Fruit fly (Drosophila melanogaster) whole organism, embryonic: ENCODE data around the gene CG8665.

Source experiments
- Ada2b ChIP-seq: fragments of 200-800 bp; sonication (Bioruptor generic); IDR thresholded peaks from 2 replicates; pipeline ENCODE4 v1.3.6; 2022; ENCODE audit warnings: missing biosample characterization, missing genetic modification characterization
- Asciz ChIP-seq: fragments of 200-800 bp; sonication (Bioruptor generic); optimal IDR thresholded peaks from 2 replicates; lab custom pipeline; 2017; ENCODE audit warnings: missing biosample characterization, mild to moderate bottlenecking, missing genetic modification characterization, missing genetic modification reagents
- Awh ChIP-seq: fragments of 200-800 bp; sonication (Bioruptor generic); IDR thresholded peaks from 2 replicates; pipeline ENCODE4, ENCODE4 v1.3.6; 2022; ENCODE audit warnings: missing biosample characterization, missing genetic modification characterization
- CG12236 ChIP-seq: fragments of 200-800 bp; sonication (Bioruptor generic); optimal IDR thresholded peaks from 2 replicates; lab custom pipeline; 2016; ENCODE audit warnings: missing biosample characterization, missing genetic modification characterization
- CG13624 ChIP-seq: fragments of 200-800 bp; sonication (Bioruptor generic); optimal IDR thresholded peaks from 2 replicates; lab custom pipeline; 2016; ENCODE audit warnings: missing biosample characterization, missing genetic modification characterization
- CG14965 ChIP-seq: fragments of 200-800 bp; sonication (Bioruptor generic); optimal IDR thresholded peaks from 2 replicates; lab custom pipeline; 2016; ENCODE audit warnings: missing biosample characterization, missing genetic modification characterization, borderline replicate concordance
- CG15011 ChIP-seq: fragments of 200-800 bp; sonication (Bioruptor generic); optimal IDR thresholded peaks from 3 replicates; lab custom pipeline; 2018; ENCODE audit warnings: missing biosample characterization, mild to moderate bottlenecking, missing genetic modification characterization
- CG15269 ChIP-seq: fragments of 200-800 bp; sonication (Bioruptor generic); optimal IDR thresholded peaks from 2 replicates; lab custom pipeline; 2018; ENCODE audit warnings: missing biosample characterization, mild to moderate bottlenecking, missing genetic modification characterization, moderate library complexity
- CG1529 ChIP-seq: fragments of 200-800 bp; sonication (Bioruptor generic); optimal IDR thresholded peaks from 3 replicates; lab custom pipeline; 2018; ENCODE audit warnings: missing biosample characterization, missing genetic modification characterization
- CG15514 ChIP-seq: fragments of 200-800 bp; sonication (Bioruptor generic); optimal IDR thresholded peaks from 3 replicates; lab custom pipeline; 2017; ENCODE audit warnings: missing biosample characterization, missing genetic modification characterization, mild to moderate bottlenecking, moderate library complexity, missing genetic modification reagents
- CG1832 ChIP-seq: fragments of 200-800 bp; sonication (Bioruptor generic); optimal IDR thresholded peaks from 2 replicates; lab custom pipeline; 2017; ENCODE audit warnings: missing biosample characterization, mild to moderate bottlenecking, missing genetic modification characterization, inconsistent platforms
- CG2678 ChIP-seq: fragments of 200-800 bp; sonication (Bioruptor generic); optimal IDR thresholded peaks from 3 replicates; lab custom pipeline; 2019; ENCODE audit warnings: missing biosample characterization, mild to moderate bottlenecking, missing genetic modification characterization, moderate library complexity
- CG30403 ChIP-seq: fragments of 200-800 bp; sonication (Bioruptor generic); optimal IDR thresholded peaks from 3 replicates; lab custom pipeline; 2016; ENCODE audit warnings: missing biosample characterization, missing genetic modification characterization
- CG32767 ChIP-seq: fragments of 200-800 bp; sonication (Bioruptor generic); IDR thresholded peaks from 2 replicates; pipeline ENCODE4 v1.3.6; 2022; ENCODE audit warnings: missing biosample characterization, missing genetic modification characterization
- CG32772 ChIP-seq: fragments of 200-800 bp; sonication (Bioruptor generic); IDR thresholded peaks from 2 replicates; pipeline ENCODE4 v1.3.6; 2022; ENCODE audit warnings: missing biosample characterization, missing genetic modification characterization
- CG34224 ChIP-seq: fragments of 200-800 bp; sonication (Bioruptor generic); IDR thresholded peaks from 3 replicates; pipeline ENCODE4 v1.3.6; 2022; ENCODE audit warnings: missing biosample characterization, missing genetic modification characterization; ENCODE audit not compliant: partially characterized antibody
- CG4617 ChIP-seq: fragments of 200-800 bp; sonication (Bioruptor generic); optimal IDR thresholded peaks from 3 replicates; lab custom pipeline; 2016; ENCODE audit warnings: missing biosample characterization, missing genetic modification characterization, borderline replicate concordance
- CG4820 ChIP-seq: fragments of 200-800 bp; sonication (Bioruptor generic); optimal IDR thresholded peaks from 3 replicates; lab custom pipeline; 2016; ENCODE audit warnings: missing biosample characterization, missing genetic modification characterization
- CG5245 ChIP-seq: fragments of 200-800 bp; sonication (Bioruptor generic); optimal IDR thresholded peaks from 3 replicates; lab custom pipeline; 2016; ENCODE audit warnings: missing biosample characterization, missing genetic modification characterization
- CG6272 ChIP-seq: fragments of 200-800 bp; sonication (Bioruptor generic); IDR thresholded peaks from 2 replicates; pipeline ENCODE4 v1.3.6; 2022; ENCODE audit warnings: missing biosample characterization, missing genetic modification characterization
- CG7357 ChIP-seq: fragments of 200-800 bp; sonication (Bioruptor generic); IDR thresholded peaks from 3 replicates; pipeline ENCODE4 v1.3.6; 2022; ENCODE audit warnings: missing biosample characterization, missing genetic modification characterization
- CG7556 ChIP-seq: fragments of 200-800 bp; sonication (Bioruptor generic); optimal IDR thresholded peaks from 2 replicates; lab custom pipeline; 2017; ENCODE audit warnings: missing biosample characterization, mild to moderate bottlenecking, missing genetic modification characterization
- CG7987 ChIP-seq: fragments of 200-800 bp; sonication (Bioruptor generic); optimal IDR thresholded peaks from 2 replicates; lab custom pipeline; 2018; ENCODE audit warnings: missing biosample characterization, mild to moderate bottlenecking, missing genetic modification characterization, moderate library complexity
- CG9437 ChIP-seq: fragments of 200-800 bp; sonication (Bioruptor generic); optimal IDR thresholded peaks from 2 replicates; lab custom pipeline; 2018; ENCODE audit warnings: missing biosample characterization, mild to moderate bottlenecking, missing genetic modification characterization
- Dbx ChIP-seq: fragments of 200-800 bp; sonication (Bioruptor generic); IDR thresholded peaks from 3 replicates; pipeline ENCODE4 v1.3.6; 2022; ENCODE audit warnings: missing biosample characterization, missing genetic modification characterization
- Eip74EF ChIP-seq, 2 experiments: fragments of 200-800 bp in 1 of 2; fragments of >200 bp in 1 of 2; sonication (Bioruptor generic) in 1 of 2; optimal IDR thresholded peaks; 2 replicates each; lab custom pipeline; 2017 to 2019; ENCODE audit warnings: missing biosample characterization in 2 of 2, missing genetic modification characterization in 2 of 2, mild to moderate bottlenecking in 1 of 2, moderate library complexity in 1 of 2
- Lim3 ChIP-seq: fragments of 200-800 bp; sonication (Bioruptor generic); IDR thresholded peaks from 2 replicates; pipeline ENCODE4 v1.3.6; 2022; ENCODE audit warnings: missing biosample characterization, missing genetic modification characterization
- MBD-R2 ChIP-seq: fragments of 200-800 bp; sonication (Bioruptor generic); IDR thresholded peaks from 2 replicates; pipeline ENCODE4 v1.3.6; 2022; ENCODE audit warnings: missing biosample characterization, missing genetic modification characterization
- Max ChIP-seq: fragments of 200-800 bp; sonication (Bioruptor generic); optimal IDR thresholded peaks from 2 replicates; lab custom pipeline; 2016; ENCODE audit warnings: missing biosample characterization, mild to moderate bottlenecking, missing genetic modification characterization
- NK7.1 ChIP-seq: fragments of 200-800 bp; sonication (Bioruptor generic); optimal IDR thresholded peaks from 3 replicates; lab custom pipeline; 2016; ENCODE audit warnings: missing biosample characterization, missing genetic modification characterization
- Scr ChIP-seq: fragments of 200-800 bp; sonication (Bioruptor generic); IDR thresholded peaks from 2 replicates; pipeline ENCODE4 v1.3.6; 2022; ENCODE audit warnings: missing biosample characterization, missing genetic modification characterization; ENCODE audit not compliant: partially characterized antibody
- abd-A ChIP-seq: fragments of 200-800 bp; sonication (Bioruptor generic); optimal IDR thresholded peaks from 3 replicates; lab custom pipeline; 2019; ENCODE audit warnings: missing biosample characterization, mild to moderate bottlenecking, missing genetic modification characterization, moderate library complexity
- aop ChIP-seq: fragments of 200-800 bp; sonication (Bioruptor generic); IDR thresholded peaks from 2 replicates; pipeline ENCODE4 v1.3.6; 2022; ENCODE audit warnings: missing biosample characterization, missing genetic modification characterization
- ase ChIP-seq: fragments of 200-800 bp; sonication (Bioruptor generic); IDR thresholded peaks from 3 replicates; pipeline ENCODE4 v1.3.6; 2022; ENCODE audit warnings: missing biosample characterization, missing genetic modification characterization
- bab2 ChIP-seq: fragments of 200-800 bp; sonication (Bioruptor generic); optimal IDR thresholded peaks from 2 replicates; lab custom pipeline; 2016; ENCODE audit warnings: missing biosample characterization, missing genetic modification characterization
- dmrt99B ChIP-seq: fragments of 200-800 bp; sonication (Bioruptor generic); optimal IDR thresholded peaks from 2 replicates; lab custom pipeline; 2018; ENCODE audit warnings: missing biosample characterization, mild to moderate bottlenecking, missing genetic modification characterization, moderate library complexity
- fru ChIP-seq: fragments of >200 bp; optimal IDR thresholded peaks from 2 replicates; lab custom pipeline; 2017
- gem ChIP-seq: fragments of 200-800 bp; sonication (Bioruptor generic); optimal IDR thresholded peaks from 2 replicates; lab custom pipeline; 2019; ENCODE audit warnings: missing biosample characterization, mild to moderate bottlenecking, missing genetic modification characterization, moderate library complexity
- lmd ChIP-seq: fragments of 200-800 bp; sonication (Bioruptor generic); IDR thresholded peaks from 2 replicates; pipeline ENCODE4 v1.3.6; 2022; ENCODE audit warnings: missing biosample characterization, missing genetic modification characterization
- mld ChIP-seq: fragments of 200-800 bp; sonication (Bioruptor generic); IDR thresholded peaks from 3 replicates; pipeline ENCODE4 v1.3.6; 2022; ENCODE audit warnings: missing biosample characterization, missing genetic modification characterization; ENCODE audit not compliant: partially characterized antibody
- phol ChIP-seq: fragments of 200-800 bp; sonication (Bioruptor generic); optimal IDR thresholded peaks from 3 replicates; lab custom pipeline; 2018; ENCODE audit warnings: missing biosample characterization, mild to moderate bottlenecking, missing genetic modification characterization, moderate library complexity
- pnt ChIP-seq: fragments of 200-800 bp; sonication (Bioruptor generic); optimal IDR thresholded peaks from 3 replicates; lab custom pipeline; 2016; ENCODE audit warnings: missing biosample characterization, missing genetic modification characterization
- prd ChIP-seq, 3 experiments: fragments of >200 bp in 2 of 3; fragments of 200-800 bp in 1 of 3; sonication (Bioruptor generic) in 1 of 3; optimal IDR thresholded peaks in 2 of 3; IDR thresholded peaks in 1 of 3; 2 replicates in 2 of 3; 3 replicates in 1 of 3; pipeline versions ENCODE4 v1.3.6 to Lab custom; 2017 to 2022; ENCODE audit warnings: missing biosample characterization in 1 of 3, missing genetic modification characterization in 1 of 3
- pros ChIP-seq: fragments of 200-800 bp; sonication (Bioruptor generic); optimal IDR thresholded peaks from 3 replicates; lab custom pipeline; 2019; ENCODE audit warnings: missing biosample characterization, mild to moderate bottlenecking, missing genetic modification characterization, moderate library complexity
- pzg ChIP-seq: fragments of 200-800 bp; sonication (Bioruptor generic); optimal IDR thresholded peaks from 3 replicates; lab custom pipeline; 2018; ENCODE audit warnings: missing biosample characterization, mild to moderate bottlenecking, missing genetic modification characterization, moderate library complexity
- sima ChIP-seq: fragments of 200-800 bp; sonication (Bioruptor generic); optimal IDR thresholded peaks from 2 replicates; lab custom pipeline; 2016; ENCODE audit warnings: missing biosample characterization, missing genetic modification characterization
- sisA ChIP-seq: fragments of 200-800 bp; sonication (Bioruptor generic); IDR thresholded peaks from 2 replicates; pipeline ENCODE4 v1.3.6; 2022; ENCODE audit warnings: missing biosample characterization, missing genetic modification characterization
- slbo ChIP-seq: fragments of 200-800 bp; sonication (Bioruptor generic); IDR thresholded peaks from 2 replicates; pipeline ENCODE4 v1.3.6; 2022; ENCODE audit warnings: missing biosample characterization, missing genetic modification characterization
- slp2 ChIP-seq: fragments of 200-800 bp; sonication (Bioruptor generic); optimal IDR thresholded peaks from 2 replicates; lab custom pipeline; 2016; ENCODE audit warnings: missing biosample characterization, missing genetic modification characterization
- trh ChIP-seq: fragments of 200-800 bp; sonication (Bioruptor generic); optimal IDR thresholded peaks from 2 replicates; lab custom pipeline; 2016; ENCODE audit warnings: missing biosample characterization, missing genetic modification characterization

The CG8665 gene

dm6 chr2L:21344203-21344753 lies 26.7 kb upstream of the CG8665 start, which contains the start of gene Tsp39D (continued):
- TF ChIP-seq CG5245 (GFP tag; lab: Kevin White, UChicago), result no peak
- TF ChIP-seq CG12236 (GFP tag; lab: Kevin White, UChicago), result no peak
- TF ChIP-seq CG30403 (GFP tag; lab: Kevin White, UChicago), result no peak
- TF ChIP-seq Dbx (GFP tag; lab: Robert Waterston, UW), result no peak
- peak; percentile 90 for TF ChIP-seq CG34224 (GFP tag; lab: Robert Waterston, UW)
- no peak for TF ChIP-seq Max (GFP tag; lab: Kevin White, UChicago)
- TF ChIP-seq CG32772 (GFP tag; lab: Robert Waterston, UW), result no peak
- no peak for TF ChIP-seq CG9437 (GFP tag; lab: Kevin White, UChicago)
- no peak for TF ChIP-seq sima (GFP tag; lab: Kevin White, UChicago)
- TF ChIP-seq lmd (GFP tag; lab: Robert Waterston, UW), result no peak
- no peak for TF ChIP-seq Ada2b (GFP tag; lab: Robert Waterston, UW)
- TF ChIP-seq CG15011 (GFP tag; lab: Kevin White, UChicago), result no peak
- TF ChIP-seq phol (tag; lab: Kevin White, UChicago), result peak; percentile 44
- no peak for TF ChIP-seq slp2
- TF ChIP-seq CG32767 (GFP tag; lab: Robert Waterston, UW), result no peak
- no peak for TF ChIP-seq CG2678 (tag; lab: Kevin White, UChicago)
- TF ChIP-seq CG6272 (GFP tag; lab: Robert Waterston, UW), result no peak
- TF ChIP-seq pros (GFP tag; lab: Kevin White, UChicago), result no peak
- TF ChIP-seq pzg (GFP tag; lab: Kevin White, UChicago), result peak; percentile 67
- peak; percentile 96 for TF ChIP-seq Scr
- no peak for TF ChIP-seq pnt (GFP tag; lab: Kevin White, UChicago)
- no peak for TF ChIP-seq Asciz (GFP tag; lab: Kevin White, UChicago)
- TF ChIP-seq ase, result no peak
- TF ChIP-seq CG13624 (GFP tag; lab: Kevin White, UChicago), result no peak
- TF ChIP-seq CG4617 (GFP tag; lab: Kevin White, UChicago), result peak; percentile 27
- TF ChIP-seq sisA, result no peak
- no peak for TF ChIP-seq trh
- TF ChIP-seq CG15269, result no peak
- no peak for TF ChIP-seq prd (optimal IDR thresholded peaks at IDR 0.05; lab: Kevin White, UChicago)
- no peak for TF ChIP-seq prd (GFP tag; IDR thresholded peaks at IDR 0.05; lab: Robert Waterston, UW)
- no peak for TF ChIP-seq CG7556
- TF ChIP-seq fru (lab: Kevin White, UChicago), result no peak
- no peak for TF ChIP-seq Eip74EF (GFP tag; optimal IDR thresholded peaks at IDR 0.05; lab: Kevin White, UChicago)
- no peak for TF ChIP-seq Awh (GFP tag; lab: Robert Waterston, UW)
- no peak for TF ChIP-seq NK7.1 (GFP tag; lab: Kevin White, UChicago)
- TF ChIP-seq gem (tag; lab: Kevin White, UChicago), result peak; percentile 36
- peak; percentile 32; the same call in 1 of the 2 replicates for TF ChIP-seq MBD-R2 (GFP tag; lab: Robert Waterston, UW)
- TF ChIP-seq slbo (GFP tag; lab: Robert Waterston, UW), result no peak
- TF ChIP-seq CG1529 (GFP tag; lab: Kevin White, UChicago), result no peak
- TF ChIP-seq abd-A (tag; lab: Kevin White, UChicago), result no peak
- peak; percentile 27 for TF ChIP-seq CG15514 (GFP tag; lab: Kevin White, UChicago)
- no peak for TF ChIP-seq CG4820 (GFP tag; lab: Kevin White, UChicago)
- no peak for TF ChIP-seq CG7987 (GFP tag; lab: Kevin White, UChicago)
- TF ChIP-seq CG7357, result peak; percentile 83
- no peak for TF ChIP-seq Lim3 (GFP tag; lab: Robert Waterston, UW)
- no peak for TF ChIP-seq bab2
- TF ChIP-seq aop (GFP tag; lab: Robert Waterston, UW), result no peak
- TF ChIP-seq CG1832 (GFP tag; lab: Kevin White, UChicago), result no peak
- no peak for TF ChIP-seq CG14965 (GFP tag; lab: Kevin White, UChicago)
- TF ChIP-seq mld (GFP tag; lab: Robert Waterston, UW), result peak; percentile 89; the same call in 2 of the 3 replicates
- no peak for TF ChIP-seq dmrt99B (tag; lab: Kevin White, UChicago)
